Fruit fly (Drosophila melanogaster): ENCODE data around the gene His4r.
A peak's percentile ranks its signal among the peaks of the same experiment; 100 is the strongest.

The His4r gene

dm6 chr3R:14672915-14673314, 47.4 kb downstream of the His4r start (continued):
- TF ChIP-seq CG11695 (GFP tag; IDR thresholded peaks at IDR 0.05) (0 out of 3 replicates have a peak, but pooled peaks have one; percentile 9), CG13624 (GFP tag; optimal IDR thresholded peaks at IDR 0.05) (no peak), Med (GFP tag) (peak; percentile 78), CG17829 (tag; optimal IDR thresholded peaks at IDR 0.05) (peak; percentile 4), CG4328 (GFP tag; optimal IDR thresholded peaks at IDR 0.05) (no peak), nmo (GFP tag; optimal IDR thresholded peaks at IDR 0.05) (peak; percentile 7), Sox102F (GFP tag; optimal IDR thresholded peaks at IDR 0.05) (peak; percentile 11), nerfin-2 (GFP tag; IDR thresholded peaks at IDR 0.05; ENCODE audit: partially characterized antibody) (no peak), CG4360 (GFP tag; IDR thresholded peaks at IDR 0.05) (no peak), HLH4C (GFP tag; IDR thresholded peaks at IDR 0.05; ENCODE audit: partially characterized antibody) (no peak), CG11504 (tag; optimal IDR thresholded peaks at IDR 0.05) (peak; percentile 15), Drgx (GFP tag; IDR thresholded peaks at IDR 0.05) (peak; percentile 65), ap (GFP tag; IDR thresholded peaks at IDR 0.05) (0 out of 2 replicates have a peak, but pooled peaks have one; percentile 2), Nf-YA (GFP tag; IDR thresholded peaks at IDR 0.05) (no peak), CG11696 (GFP tag; IDR thresholded peaks at IDR 0.05) (peak; percentile 79), CG6254 (GFP tag; optimal IDR thresholded peaks at IDR 0.05) (peak; percentile 10), CG7786 (GFP tag; optimal IDR thresholded peaks at IDR 0.05) (no peak), CG1792 (GFP tag; optimal IDR thresholded peaks at IDR 0.05) (no peak), Blimp-1 (GFP tag; optimal IDR thresholded peaks at IDR 0.05) (peak; percentile 6), unpg (GFP tag; optimal IDR thresholded peaks at IDR 0.05) (peak; percentile 17), CG2712 (tag; optimal IDR thresholded peaks at IDR 0.05) (peak; percentile 32)

DNA sequence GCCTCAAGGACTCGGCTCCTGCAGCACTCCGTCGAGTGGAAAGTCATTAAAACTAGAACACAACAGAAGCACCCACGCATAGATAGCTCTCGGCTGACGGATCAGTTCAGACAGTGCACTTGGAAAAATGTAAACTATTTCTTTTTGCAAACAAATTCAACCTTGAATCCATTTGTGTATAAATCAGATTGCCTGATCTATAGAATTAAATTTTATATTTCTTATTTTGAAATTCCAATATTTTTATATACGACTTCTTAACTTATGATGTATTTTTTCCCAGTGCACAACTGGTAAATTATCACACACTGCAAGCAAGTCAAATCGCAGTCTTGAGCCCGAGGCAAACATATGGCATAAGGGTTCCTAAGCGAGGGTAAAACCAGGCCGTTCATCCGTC, 49.2 kb downstream of the His4r start:
- TF ChIP-seq gem (tag; optimal IDR thresholded peaks at IDR 0.05) = peak; percentile 84
- no peak for TF ChIP-seq amos (GFP tag; IDR thresholded peaks at IDR 0.05; ENCODE audit: partially characterized antibody)
- no peak for TF ChIP-seq Dek (tag; optimal IDR thresholded peaks at IDR 0.05)
- no peak for TF ChIP-seq CG14860 (GFP tag; IDR thresholded peaks at IDR 0.05; ENCODE audit: partially characterized antibody)
- peak; percentile 66 for TF ChIP-seq CG33557 (GFP tag; optimal IDR thresholded peaks at IDR 0.05)
- TF ChIP-seq CG10959 (GFP tag; IDR thresholded peaks at IDR 0.05) = peak; percentile 91
- TF ChIP-seq crol (GFP tag; IDR thresholded peaks at IDR 0.05) = no peak
- no peak for TF ChIP-seq Oaz (GFP tag; IDR thresholded peaks at IDR 0.05)
- no peak for TF ChIP-seq ewg (GFP tag; optimal IDR thresholded peaks at IDR 0.05)
- no peak for TF ChIP-seq Hr39 (optimal IDR thresholded peaks at IDR 0.05)
- peak; percentile 65 for TF ChIP-seq CG13775 (GFP tag; optimal IDR thresholded peaks at IDR 0.05)
- TF ChIP-seq sob (GFP tag; IDR thresholded peaks at IDR 0.05) = no peak
- TF ChIP-seq Max (GFP tag; optimal IDR thresholded peaks at IDR 0.05) = peak; percentile 35
- no peak for TF ChIP-seq salm (tag; optimal IDR thresholded peaks at IDR 0.05)
- no peak for TF ChIP-seq repo (GFP tag; optimal IDR thresholded peaks at IDR 0.05)
- peak; percentile 48 for TF ChIP-seq CG18476 (GFP tag; optimal IDR thresholded peaks at IDR 0.05)
- no peak for TF ChIP-seq CG12659 (GFP tag; optimal IDR thresholded peaks at IDR 0.05)
- no peak for TF ChIP-seq pfk (GFP tag; optimal IDR thresholded peaks at IDR 0.05)
- TF ChIP-seq h (optimal IDR thresholded peaks at IDR 0.05) = no peak
- no peak for TF ChIP-seq yki (optimal IDR thresholded peaks at IDR 0.05)
- peak; percentile 73 for TF ChIP-seq tin (GFP tag; optimal IDR thresholded peaks at IDR 0.05)
- TF ChIP-seq gcm2 (GFP tag; optimal IDR thresholded peaks at IDR 0.05) = no peak
- no peak for TF ChIP-seq vfl (GFP tag; optimal IDR thresholded peaks at IDR 0.05)
- TF ChIP-seq CG4730 (GFP tag; IDR thresholded peaks at IDR 0.05) = peak; percentile 34; the same call in 1 of the 2 replicates
- no peak for TF ChIP-seq Dp (GFP tag; optimal IDR thresholded peaks at IDR 0.05)
- no peak for TF ChIP-seq oc (tag; optimal IDR thresholded peaks at IDR 0.05)
- TF ChIP-seq twi (tag; optimal IDR thresholded peaks at IDR 0.05) = peak; percentile 84
- peak; percentile 51; the same call in 1 of the 3 replicates for TF ChIP-seq Optix (GFP tag; IDR thresholded peaks at IDR 0.05)
- peak; percentile 31 for TF ChIP-seq CG15269 (tag; optimal IDR thresholded peaks at IDR 0.05)
- peak; percentile 29 for TF ChIP-seq CG1792 (GFP tag; optimal IDR thresholded peaks at IDR 0.05)
- TF ChIP-seq CG8924 (tag; optimal IDR thresholded peaks at IDR 0.05) = peak; percentile 78
- TF ChIP-seq nau (GFP tag; optimal IDR thresholded peaks at IDR 0.05) = no peak
